Worm (Caenorhabditis elegans): ENCODE measurements around the gene C24A3.4.

DNA sequence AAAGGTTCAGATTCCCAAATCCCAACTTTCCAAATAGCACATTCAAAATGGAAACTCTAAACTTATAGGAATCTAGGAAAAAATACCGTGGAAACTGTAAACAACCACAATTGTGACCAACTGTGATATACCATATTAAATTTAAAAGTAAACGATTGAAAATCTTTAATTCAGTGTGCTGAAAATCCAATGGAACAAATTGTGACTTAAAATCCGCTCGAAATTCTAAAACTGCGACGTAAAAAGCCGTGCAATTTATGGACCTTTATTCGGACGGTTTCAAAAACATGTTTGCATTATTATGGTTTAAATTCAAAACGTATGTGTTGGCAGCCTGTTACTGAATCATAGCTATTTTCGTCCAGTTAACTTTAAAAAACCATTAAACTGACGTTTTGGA, 31.6 kb downstream of the C24A3.4 start:
- TF ChIP-seq nhr-10 (tag; optimal IDR thresholded peaks at IDR 0.05) (no peak), snpc-4 (tag; optimal IDR thresholded peaks at IDR 0.05) (no peak), F37D6.2 (tag; optimal IDR thresholded peaks at IDR 0.05) (no peak)
